Fruit fly (Drosophila melanogaster) Kc167 (cell line): Measurements from ENCODE around the gene Fst.

Source experiments
- Myc ChIP-seq: fragments of >200 bp; optimal IDR thresholded peaks from 2 replicates; lab custom pipeline; 2017; ENCODE audit warnings: missing external identifiers
- Sin3A ChIP-seq: fragments of >200 bp; optimal IDR thresholded peaks from 2 replicates; lab custom pipeline; 2018; ENCODE audit warnings: missing external identifiers
- h ChIP-seq: fragments of >200 bp; optimal IDR thresholded peaks from 3 replicates; lab custom pipeline; 2018; ENCODE audit warnings: missing external identifiers
- insv ChIP-seq: fragments of >200 bp; optimal IDR thresholded peaks from 3 replicates; lab custom pipeline; 2018; ENCODE audit warnings: missing external identifiers
- psq ChIP-seq: fragments of >200 bp; optimal IDR thresholded peaks from 2 replicates; lab custom pipeline; 2017; ENCODE audit warnings: missing external identifiers
- ttk ChIP-seq: sonication (Bioruptor generic); optimal IDR thresholded peaks from 2 replicates; lab custom pipeline; 2017; ENCODE audit warnings: missing external identifiers

Gene Fst

dm6 chr3R:9603022-9603942 lies 42.7 kb downstream of the Fst start:
- TF ChIP-seq insv (lab: Kevin White, UChicago) (no peak), h (lab: Kevin White, UChicago) (no peak), Myc (no peak), psq (lab: Kevin White, UChicago) (no peak), ttk (lab: Kevin White, UChicago) (no peak), Sin3A (lab: Kevin White, UChicago) (no peak)

dm6 chr3R:9601949-9602348 lies 44.0 kb downstream of the Fst start:
- TF ChIP-seq Myc (no peak), psq (lab: Kevin White, UChicago) (no peak), h (lab: Kevin White, UChicago) (no peak), insv (lab: Kevin White, UChicago) (no peak), Sin3A (lab: Kevin White, UChicago) (no peak), ttk (lab: Kevin White, UChicago) (no peak)

- TF ChIP-seq insv (lab: Kevin White, UChicago) (no peak), h (lab: Kevin White, UChicago) (no peak), Sin3A (lab: Kevin White, UChicago) (no peak), psq (lab: Kevin White, UChicago) (no peak), ttk (lab: Kevin White, UChicago) (no peak), Myc (no peak)
These were observed 45.4 kb downstream of the Fst start for dm6 chr3R:9600558-9600959.

- TF ChIP-seq Sin3A (lab: Kevin White, UChicago) (no peak), psq (lab: Kevin White, UChicago) (no peak), ttk (lab: Kevin White, UChicago) (no peak), Myc (no peak), h (lab: Kevin White, UChicago) (no peak)
These were observed 47.9 kb downstream of the Fst start for dm6 chr3R:9598099-9598498.

- no peak for TF ChIP-seq psq (lab: Kevin White, UChicago)
- TF ChIP-seq h (lab: Kevin White, UChicago), result no peak
- no peak for TF ChIP-seq insv (lab: Kevin White, UChicago)
- TF ChIP-seq Sin3A (lab: Kevin White, UChicago), result no peak
- TF ChIP-seq Myc, result no peak
- TF ChIP-seq ttk (lab: Kevin White, UChicago), result no peak
These were observed 49.3 kb downstream of the Fst start for dm6 chr3R:9596615-9597014.

- TF ChIP-seq ttk (lab: Kevin White, UChicago), result no peak
- no peak for TF ChIP-seq Sin3A (lab: Kevin White, UChicago)
- no peak for TF ChIP-seq Myc
- TF ChIP-seq psq (lab: Kevin White, UChicago), result no peak
- TF ChIP-seq h (lab: Kevin White, UChicago), result no peak
- no peak for TF ChIP-seq insv (lab: Kevin White, UChicago)
These were observed 50.1 kb downstream of the Fst start for dm6 chr3R:9595681-9596357.
